Fruit fly (Drosophila melanogaster): ENCODE measurements around the gene TAF1B.

TAF1B gene

dm6 chr3R:10168483-10169064 lies 24.6 kb upstream of the TAF1B start (continued):
- TF ChIP-seq CG13296 (GFP tag; optimal IDR thresholded peaks at IDR 0.05) = peak; percentile 6
- TF ChIP-seq vfl (GFP tag; optimal IDR thresholded peaks at IDR 0.05) = no peak
- TF ChIP-seq phol (tag; optimal IDR thresholded peaks at IDR 0.05) = no peak
- TF ChIP-seq hbn (GFP tag; IDR thresholded peaks at IDR 0.05; ENCODE audit: partially characterized antibody) = no peak
- TF ChIP-seq Antp (GFP tag; optimal IDR thresholded peaks at IDR 0.05) = no peak
- TF ChIP-seq pum (GFP tag; optimal IDR thresholded peaks at IDR 0.05) = no peak
- TF ChIP-seq run (tag; optimal IDR thresholded peaks at IDR 0.05) = no peak
- peak; percentile 41 for TF ChIP-seq schlank (tag; optimal IDR thresholded peaks at IDR 0.05)
- TF ChIP-seq Adf1 (GFP tag; IDR thresholded peaks at IDR 0.05) = no peak
- peak; percentile 34; the same call in 1 of the 2 replicates for TF ChIP-seq CG11085 (GFP tag; IDR thresholded peaks at IDR 0.05)
- no peak for TF ChIP-seq CG7271 (tag; optimal IDR thresholded peaks at IDR 0.05)
- TF ChIP-seq ham (GFP tag; IDR thresholded peaks at IDR 0.05) = no peak
- no peak for TF ChIP-seq slp2 (GFP tag; optimal IDR thresholded peaks at IDR 0.05)
- peak; percentile 62 for TF ChIP-seq gro (GFP tag; optimal IDR thresholded peaks at IDR 0.05)
- TF ChIP-seq onecut (GFP tag; IDR thresholded peaks at IDR 0.05) = no peak
- TF ChIP-seq luna (GFP tag; optimal IDR thresholded peaks at IDR 0.05) = peak; percentile 42
- TF ChIP-seq lilli (GFP tag; optimal IDR thresholded peaks at IDR 0.05) = peak; percentile 48
- no peak for TF ChIP-seq fd102C (GFP tag; optimal IDR thresholded peaks at IDR 0.05)
- no peak for TF ChIP-seq CG8765 (GFP tag; IDR thresholded peaks at IDR 0.05)
- no peak for TF ChIP-seq Deaf1 (tag; optimal IDR thresholded peaks at IDR 0.05)
- no peak for TF ChIP-seq CG4360 (GFP tag; IDR thresholded peaks at IDR 0.05)
- peak; percentile 25 for TF ChIP-seq CG8281 (tag; optimal IDR thresholded peaks at IDR 0.05)
- no peak for TF ChIP-seq mirr (GFP tag; optimal IDR thresholded peaks at IDR 0.05)
- TF ChIP-seq Hand (GFP tag; optimal IDR thresholded peaks at IDR 0.05) = peak; percentile 10
- no peak for TF ChIP-seq Dad (GFP tag; optimal IDR thresholded peaks at IDR 0.05)
- peak; percentile 46; the same call in 1 of the 2 replicates for TF ChIP-seq vvl (GFP tag; IDR thresholded peaks at IDR 0.05)
- peak; percentile 65 for TF ChIP-seq slbo (GFP tag; IDR thresholded peaks at IDR 0.05)
- no peak for TF ChIP-seq bab2 (GFP tag; optimal IDR thresholded peaks at IDR 0.05)
- TF ChIP-seq CG7839 (tag; optimal IDR thresholded peaks at IDR 0.05) = peak; percentile 36
- no peak for TF ChIP-seq CG2875 (GFP tag; optimal IDR thresholded peaks at IDR 0.05)
- TF ChIP-seq CG2120 (GFP tag; optimal IDR thresholded peaks at IDR 0.05) = peak; percentile 70
- TF ChIP-seq inv (GFP tag; IDR thresholded peaks at IDR 0.05; ENCODE audit: partially characterized antibody) = no peak
- no peak for TF ChIP-seq CG17802 (tag; optimal IDR thresholded peaks at IDR 0.05)
- no peak for TF ChIP-seq CG14441 (GFP tag; IDR thresholded peaks at IDR 0.05)
- TF ChIP-seq CG18599 (GFP tag; optimal IDR thresholded peaks at IDR 0.05) = no peak
- no peak for TF ChIP-seq CG9727 (GFP tag; optimal IDR thresholded peaks at IDR 0.05)
- TF ChIP-seq salm (tag; optimal IDR thresholded peaks at IDR 0.05) = peak; percentile 1
- TF ChIP-seq cg (GFP tag; optimal IDR thresholded peaks at IDR 0.05) = no peak
- TF ChIP-seq cwo (GFP tag; optimal IDR thresholded peaks at IDR 0.05) = peak; percentile 14
- no peak for TF ChIP-seq CG2202 (tag; optimal IDR thresholded peaks at IDR 0.05)
- TF ChIP-seq eve (GFP tag; optimal IDR thresholded peaks at IDR 0.05) = no peak
- TF ChIP-seq zf30C (GFP tag; optimal IDR thresholded peaks at IDR 0.05) = no peak
- TF ChIP-seq esg (GFP tag; conservative IDR thresholded peaks at IDR 0.05) = 0 out of 2 replicates have a peak, but pooled peaks have one; percentile 36
- peak; percentile 6 for TF ChIP-seq CG12071 (GFP tag; optimal IDR thresholded peaks at IDR 0.05)
- TF ChIP-seq yki (optimal IDR thresholded peaks at IDR 0.05) = no peak
- TF ChIP-seq CG1602 (GFP tag; optimal IDR thresholded peaks at IDR 0.05) = peak; percentile 40
- no peak for TF ChIP-seq CG8089 (GFP tag; optimal IDR thresholded peaks at IDR 0.05)
- TF ChIP-seq CG8944 (GFP tag; optimal IDR thresholded peaks at IDR 0.05) = peak; percentile 29
- TF ChIP-seq CG11247 (GFP tag; IDR thresholded peaks at IDR 0.05) = no peak
- no peak for TF ChIP-seq sqz (GFP tag; optimal IDR thresholded peaks at IDR 0.05)
- TF ChIP-seq ERR (GFP tag; optimal IDR thresholded peaks at IDR 0.05) = no peak
